Fruit fly (Drosophila melanogaster): Measurements from ENCODE around the gene CG16782.

Gene CG16782

DNA sequence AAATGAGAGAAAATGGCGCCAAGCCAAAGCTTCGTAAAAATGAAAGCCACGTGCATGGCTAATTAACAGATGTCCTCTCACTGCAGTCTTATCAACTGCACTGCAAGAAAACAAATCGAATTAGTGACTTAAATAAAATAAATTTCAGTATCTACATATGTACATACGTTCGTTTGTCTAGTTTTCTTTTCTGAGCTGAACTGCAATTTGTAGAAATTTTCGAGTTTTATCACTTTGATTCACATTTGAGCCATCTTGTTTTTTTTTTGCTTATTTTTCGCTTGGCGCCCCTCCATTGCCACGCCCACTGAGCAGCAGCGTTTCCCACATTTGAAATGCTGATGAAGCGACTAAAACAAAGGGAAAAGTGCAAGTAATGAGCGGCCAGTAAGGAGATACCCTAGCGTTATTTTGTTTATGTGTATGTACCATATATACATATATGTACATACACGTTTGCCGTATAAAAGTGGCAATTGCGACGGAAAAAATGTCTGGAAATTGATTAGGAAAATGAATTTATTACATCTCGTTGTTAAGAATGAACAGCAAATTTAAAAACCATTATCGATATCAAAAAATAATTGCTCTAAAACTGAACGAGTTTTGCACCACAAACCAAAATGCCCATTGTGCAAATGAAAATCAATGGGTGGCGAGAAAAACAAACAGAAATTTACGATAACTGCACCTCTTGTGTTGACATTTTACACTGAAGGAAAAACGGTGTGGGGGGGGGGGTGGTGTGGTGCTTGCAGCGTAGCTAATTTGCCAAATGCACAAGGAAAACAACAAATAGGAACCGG, 12.1 kb downstream of the CG16782 start (continued):
- TF ChIP-seq twi (tag; optimal IDR thresholded peaks at IDR 0.05): no peak
- no peak for TF ChIP-seq lola (GFP tag; optimal IDR thresholded peaks at IDR 0.05)
- no peak for TF ChIP-seq Antp (GFP tag; optimal IDR thresholded peaks at IDR 0.05)
- TF ChIP-seq CG33213 (GFP tag; optimal IDR thresholded peaks at IDR 0.05): no peak
- no peak for TF ChIP-seq disco-r (GFP tag; optimal IDR thresholded peaks at IDR 0.05)
- TF ChIP-seq Ptx1 (GFP tag; IDR thresholded peaks at IDR 0.05): no peak
- TF ChIP-seq CG12071 (GFP tag; optimal IDR thresholded peaks at IDR 0.05): no peak
- 0 out of 2 replicates have a peak, but pooled peaks have one; percentile 12 for TF ChIP-seq vvl (GFP tag; IDR thresholded peaks at IDR 0.05)
- no peak for TF ChIP-seq insv (GFP tag; optimal IDR thresholded peaks at IDR 0.05)
- no peak for TF ChIP-seq prd (optimal IDR thresholded peaks at IDR 0.05)
- peak; percentile 29; the same call in 1 of the 3 replicates for TF ChIP-seq prd (GFP tag; IDR thresholded peaks at IDR 0.05)
- TF ChIP-seq CG16813 (GFP tag; IDR thresholded peaks at IDR 0.05; ENCODE audit: partially characterized antibody): no peak
- no peak for TF ChIP-seq usp (GFP tag; optimal IDR thresholded peaks at IDR 0.05)
- no peak for TF ChIP-seq CG8281 (tag; optimal IDR thresholded peaks at IDR 0.05)
- no peak for TF ChIP-seq btn (GFP tag; optimal IDR thresholded peaks at IDR 0.05)
- peak; percentile 37; the same call in 1 of the 2 replicates for TF ChIP-seq crol (GFP tag; IDR thresholded peaks at IDR 0.05)
- no peak for TF ChIP-seq Doc2 (GFP tag; IDR thresholded peaks at IDR 0.05)
- peak; percentile 12 for TF ChIP-seq CG2712 (tag; optimal IDR thresholded peaks at IDR 0.05)
- no peak for TF ChIP-seq CG6765 (GFP tag; optimal IDR thresholded peaks at IDR 0.05)
- TF ChIP-seq lov (optimal IDR thresholded peaks at IDR 0.05): no peak
- TF ChIP-seq lov (GFP tag; IDR thresholded peaks at IDR 0.05): no peak
- no peak for TF ChIP-seq Dip2 (GFP tag; IDR thresholded peaks at IDR 0.05)
- TF ChIP-seq Fer2 (tag; optimal IDR thresholded peaks at IDR 0.05): no peak
- TF ChIP-seq CG1233 (GFP tag; optimal IDR thresholded peaks at IDR 0.05): no peak
- TF ChIP-seq CG14710 (tag; optimal IDR thresholded peaks at IDR 0.05): no peak
- peak; percentile 76 for TF ChIP-seq sens (GFP tag)
- TF ChIP-seq Blimp-1 (GFP tag; optimal IDR thresholded peaks at IDR 0.05): no peak
- TF ChIP-seq ttk (GFP tag; IDR thresholded peaks at IDR 0.05): no peak
- no peak for TF ChIP-seq nmo (GFP tag; optimal IDR thresholded peaks at IDR 0.05)
- TF ChIP-seq CG9932 (GFP tag; IDR thresholded peaks at IDR 0.05): no peak
- no peak for TF ChIP-seq her (GFP tag; optimal IDR thresholded peaks at IDR 0.05)
- TF ChIP-seq maf-S (GFP tag; optimal IDR thresholded peaks at IDR 0.05): no peak
- TF ChIP-seq CG32772 (GFP tag; IDR thresholded peaks at IDR 0.05): no peak
- TF ChIP-seq Dfd (GFP tag; optimal IDR thresholded peaks at IDR 0.05): no peak
- TF ChIP-seq Neu2 (GFP tag; optimal IDR thresholded peaks at IDR 0.05; ENCODE audit: borderline replicate concordance): no peak
- TF ChIP-seq kah (GFP tag; optimal IDR thresholded peaks at IDR 0.05): no peak
- no peak for TF ChIP-seq Hr51 (GFP tag; optimal IDR thresholded peaks at IDR 0.05)
- no peak for TF ChIP-seq CG4854 (GFP tag; optimal IDR thresholded peaks at IDR 0.05)
- TF ChIP-seq slp2 (GFP tag; optimal IDR thresholded peaks at IDR 0.05): no peak
- TF ChIP-seq ssp (GFP tag; IDR thresholded peaks at IDR 0.05): no peak
- TF ChIP-seq tio (GFP tag; optimal IDR thresholded peaks at IDR 0.05): no peak
- TF ChIP-seq CG4360 (GFP tag; IDR thresholded peaks at IDR 0.05): 0 out of 2 replicates have a peak, but pooled peaks have one; percentile 7
- no peak for TF ChIP-seq mld (GFP tag; IDR thresholded peaks at IDR 0.05; ENCODE audit: partially characterized antibody)
- no peak for TF ChIP-seq CG12219 (GFP tag; optimal IDR thresholded peaks at IDR 0.05)
- TF ChIP-seq Adf1 (GFP tag; IDR thresholded peaks at IDR 0.05): no peak
- TF ChIP-seq CG6654 (GFP tag; optimal IDR thresholded peaks at IDR 0.05): no peak
- TF ChIP-seq CG17361 (GFP tag; IDR thresholded peaks at IDR 0.05): 0 out of 3 replicates have a peak, but pooled peaks have one; percentile 14
- peak; percentile 2 for TF ChIP-seq phol (tag; optimal IDR thresholded peaks at IDR 0.05)
- TF ChIP-seq pho (GFP tag; optimal IDR thresholded peaks at IDR 0.05): no peak
- TF ChIP-seq D (optimal IDR thresholded peaks at IDR 0.05): no peak
- no peak for TF ChIP-seq D (GFP tag; optimal IDR thresholded peaks at IDR 0.05)
